Worm (Caenorhabditis elegans) whole organism, young adult: ENCODE results near the gene T05E12.9.

Experiments used
- B0019.2 ChIP-seq: fragments of 200-800 bp; sonication (Bioruptor generic); conservative IDR thresholded peaks from 2 replicates; pipeline ENCODE4 v1.3.6; 2022; ENCODE audit warnings: missing genetic modification reagents, missing genetic modification characterization, missing compliant biosample characterization
- B0035.1 ChIP-seq: sonication (generic microtip); optimal IDR thresholded peaks from 2 replicates; lab custom pipeline; 2016; ENCODE audit warnings: missing genetic modification characterization, mild to moderate bottlenecking, missing compliant biosample characterization, missing genotype, missing genetic modification reagents
- B0261.1 ChIP-seq: sonication (generic microtip); optimal IDR thresholded peaks from 2 replicates; lab custom pipeline; 2016; ENCODE audit warnings: mild to moderate bottlenecking, missing genetic modification characterization, moderate library complexity, missing compliant biosample characterization
- B0336.3 ChIP-seq: fragments of 200-800 bp; sonication (Bioruptor generic); IDR thresholded peaks from 2 replicates; pipeline ENCODE4 v1.3.6; 2022; ENCODE audit warnings: missing genetic modification characterization, missing compliant biosample characterization
- C06A6.2 ChIP-seq: fragments of 200-800 bp; sonication (Bioruptor generic); conservative IDR thresholded peaks from 2 replicates; pipeline ENCODE4 v1.3.6; 2022; ENCODE audit warnings: missing genetic modification characterization, missing compliant biosample characterization
- F10E7.11 ChIP-seq: sonication (generic microtip); optimal IDR thresholded peaks from 2 replicates; lab custom pipeline; 2017; ENCODE audit warnings: mild to moderate bottlenecking, missing genetic modification characterization, moderate library complexity, missing compliant biosample characterization
- F22D6.2 ChIP-seq: sonication (generic microtip); optimal IDR thresholded peaks from 2 replicates; lab custom pipeline; 2016; ENCODE audit warnings: mild to moderate bottlenecking, missing genetic modification characterization, missing compliant biosample characterization
- F23B12.7 ChIP-seq: sonication (generic microtip); optimal IDR thresholded peaks from 2 replicates; lab custom pipeline; 2017; ENCODE audit warnings: missing genetic modification characterization, mild to moderate bottlenecking, missing compliant biosample characterization, antibody characterized with exemption, moderate library complexity; ENCODE audit not compliant: insufficient read depth
- F37B4.10 ChIP-seq: fragments of 200-800 bp; sonication (Bioruptor generic); IDR thresholded peaks from 2 replicates; pipeline ENCODE4 v1.3.6; 2022; ENCODE audit warnings: missing genetic modification characterization, missing compliant biosample characterization
- F52B5.7 ChIP-seq: sonication (generic microtip); optimal IDR thresholded peaks from 2 replicates; lab custom pipeline; 2016; ENCODE audit warnings: mild to moderate bottlenecking, missing genetic modification characterization, missing compliant biosample characterization
- T07F8.4 ChIP-seq: sonication (generic microtip); optimal IDR thresholded peaks from 2 replicates; lab custom pipeline; 2016; ENCODE audit warnings: mild to moderate bottlenecking, missing genetic modification characterization, moderate library complexity, missing compliant biosample characterization
- Y53G8AR.9 ChIP-seq: fragments of 200-800 bp; sonication (Bioruptor generic); conservative IDR thresholded peaks from 2 replicates; pipeline ENCODE4 v1.3.6; 2022; ENCODE audit warnings: missing genetic modification reagents, missing genetic modification characterization, missing compliant biosample characterization
- Y95B8A.8 ChIP-seq: fragments of 200-800 bp; sonication (Bioruptor generic); IDR thresholded peaks from 2 replicates; pipeline ENCODE4 v1.3.6; 2022; ENCODE audit warnings: missing genetic modification reagents, missing genetic modification characterization, missing compliant biosample characterization
- aptf-3 ChIP-seq: fragments of 200-800 bp; sonication (Bioruptor generic); IDR thresholded peaks from 2 replicates; pipeline ENCODE4 v1.3.6; 2022; ENCODE audit warnings: missing genetic modification characterization, missing compliant biosample characterization
- cebp-1 ChIP-seq, 2 experiments: fragments of 200-800 bp in 1 of 2; sonication (Bioruptor generic) in 1 of 2; sonication (generic microtip) in 1 of 2; IDR thresholded peaks in 1 of 2; optimal IDR thresholded peaks in 1 of 2; 2 replicates each; pipeline versions ENCODE4 v1.3.6 to Lab custom; 2017 to 2022; ENCODE audit warnings: missing compliant biosample characterization in 2 of 2, missing genetic modification characterization in 2 of 2, mild to moderate bottlenecking in 1 of 2, missing genetic modification reagents in 1 of 2, moderate library complexity in 1 of 2
- ceh-100 ChIP-seq: fragments of 200-800 bp; sonication (Bioruptor generic); IDR thresholded peaks from 2 replicates; pipeline ENCODE4 v1.3.6; 2022; ENCODE audit warnings: missing genetic modification reagents, missing genetic modification characterization, missing compliant biosample characterization
- ceh-40 ChIP-seq: fragments of 200-800 bp; sonication (Bioruptor generic); IDR thresholded peaks from 2 replicates; pipeline ENCODE4 v1.3.6; 2022; ENCODE audit warnings: missing genetic modification characterization, missing compliant biosample characterization
- die-1 ChIP-seq: sonication (generic microtip); optimal IDR thresholded peaks from 2 replicates; lab custom pipeline; 2016; ENCODE audit warnings: missing genotype, mild to moderate bottlenecking, missing genetic modification characterization, missing compliant biosample characterization
- egl-44 ChIP-seq: fragments of 200-800 bp; sonication (Bioruptor generic); IDR thresholded peaks from 2 replicates; pipeline ENCODE4 v1.3.6; 2022; ENCODE audit warnings: missing genetic modification reagents, missing genetic modification characterization, missing compliant biosample characterization
- ekl-4 ChIP-seq: fragments of 200-800 bp; sonication (Bioruptor generic); IDR thresholded peaks from 2 replicates; pipeline ENCODE4 v1.3.6; 2022; ENCODE audit warnings: missing genetic modification reagents, missing genetic modification characterization, missing compliant biosample characterization
- him-1 ChIP-seq: sonication (generic microtip); optimal IDR thresholded peaks from 2 replicates; lab custom pipeline; 2016; ENCODE audit warnings: missing genotype, missing genetic modification reagents, missing genetic modification characterization, missing compliant biosample characterization
- hrde-1 ChIP-seq: sonication (generic microtip); optimal IDR thresholded peaks from 2 replicates; lab custom pipeline; 2016; ENCODE audit warnings: missing genetic modification characterization, mild to moderate bottlenecking, missing compliant biosample characterization, moderate library complexity, missing genotype, missing genetic modification reagents, borderline replicate concordance
- hsf-1 ChIP-seq: fragments of 200-800 bp; sonication (Bioruptor generic); IDR thresholded peaks from 2 replicates; pipeline ENCODE4 v1.3.6; 2022; ENCODE audit warnings: missing genetic modification reagents, missing genetic modification characterization, missing compliant biosample characterization
- lin-35 ChIP-seq, 3 experiments: fragments of 150-350 bp in 2 of 3; sonication (generic microtip) in 1 of 3; optimal IDR thresholded peaks; 2 replicates each; lab custom pipeline; 2014 to 2018; ENCODE audit warnings: missing biosample characterization in 3 of 3, missing genetic modification characterization in 3 of 3, missing genetic modification reagents in 3 of 3
- lin-40 ChIP-seq: sonication (generic microtip); optimal IDR thresholded peaks from 2 replicates; lab custom pipeline; 2016; ENCODE audit warnings: missing genetic modification characterization, mild to moderate bottlenecking, missing compliant biosample characterization, missing genotype, missing genetic modification reagents
- lin-54 ChIP-seq: fragments of 200-800 bp; sonication (Bioruptor generic); optimal IDR thresholded peaks from 2 replicates; lab custom pipeline; 2018; ENCODE audit warnings: mild to moderate bottlenecking, missing genetic modification characterization, missing compliant biosample characterization
- lir-1 ChIP-seq: fragments of 200-800 bp; sonication (Bioruptor generic); conservative IDR thresholded peaks from 2 replicates; pipeline ENCODE4 v1.3.6; 2022; ENCODE audit warnings: missing genetic modification reagents, missing genetic modification characterization, missing compliant biosample characterization
- lsy-27 ChIP-seq: sonication (generic microtip); optimal IDR thresholded peaks from 2 replicates; lab custom pipeline; 2017; ENCODE audit warnings: missing genetic modification characterization, mild to moderate bottlenecking, missing compliant biosample characterization, antibody characterized with exemption, missing genotype, borderline replicate concordance; ENCODE audit not compliant: insufficient read depth
- madf-6 ChIP-seq: fragments of 200-800 bp; sonication (Bioruptor generic); IDR thresholded peaks from 2 replicates; pipeline ENCODE4 v1.3.6; 2022; ENCODE audit warnings: missing genetic modification reagents, missing genetic modification characterization, missing compliant biosample characterization
- madf-8 ChIP-seq: fragments of 200-800 bp; sonication (Bioruptor generic); conservative IDR thresholded peaks from 2 replicates; pipeline ENCODE4 v1.3.6; 2022; ENCODE audit warnings: missing genetic modification reagents, missing genetic modification characterization, missing compliant biosample characterization
- nhr-120 ChIP-seq: fragments of 200-800 bp; sonication (Bioruptor generic); IDR thresholded peaks from 2 replicates; pipeline ENCODE4 v1.3.6; 2022; ENCODE audit warnings: missing genetic modification characterization, missing compliant biosample characterization
- nhr-179 ChIP-seq: sonication (generic microtip); optimal IDR thresholded peaks from 2 replicates; lab custom pipeline; 2016; ENCODE audit warnings: mild to moderate bottlenecking, missing genetic modification characterization, missing compliant biosample characterization
- sdz-38 ChIP-seq: sonication (generic microtip); optimal IDR thresholded peaks from 2 replicates; lab custom pipeline; 2016; ENCODE audit warnings: missing genotype, missing genetic modification characterization, missing compliant biosample characterization
- tlf-1 ChIP-seq: fragments of 200-800 bp; sonication (Bioruptor generic); optimal IDR thresholded peaks from 2 replicates; lab custom pipeline; 2018; ENCODE audit warnings: mild to moderate bottlenecking, missing genetic modification characterization, missing compliant biosample characterization
- zim-3 ChIP-seq: sonication (generic microtip); optimal IDR thresholded peaks from 2 replicates; lab custom pipeline; 2017; ENCODE audit warnings: mild to moderate bottlenecking, missing genetic modification characterization, moderate library complexity, missing compliant biosample characterization

T05E12.9 gene

DNA sequence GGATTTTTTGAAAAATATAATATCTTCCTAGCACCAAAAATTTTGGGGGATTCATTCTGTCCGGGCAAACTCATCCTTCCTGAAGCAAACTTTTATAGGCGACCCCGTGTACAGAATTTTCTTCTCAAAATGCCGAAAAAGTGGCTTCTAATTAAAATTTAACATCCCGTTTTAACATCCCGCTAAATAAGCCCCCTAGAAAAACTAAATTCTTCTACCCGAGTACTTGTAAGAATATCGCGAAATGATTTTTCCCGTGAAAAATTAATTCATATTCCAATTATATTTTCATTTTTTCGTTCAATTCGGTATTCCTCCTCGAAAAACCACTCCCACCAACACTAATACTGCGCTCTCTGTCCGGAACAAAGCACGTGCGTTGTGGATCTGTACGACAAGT lies 13.8 kb downstream of the T05E12.9 start, which contains the start of gene T05E12.8:
Gene T05E12.8, plus strand, starts transcription at position 301 of the 400 bp plus-strand sequence.
- TF ChIP-seq ekl-4 (GFP tag; lab: Robert Waterston, UW) (no peak), B0019.2 (GFP tag; lab: Robert Waterston, UW) (no peak)

DNA sequence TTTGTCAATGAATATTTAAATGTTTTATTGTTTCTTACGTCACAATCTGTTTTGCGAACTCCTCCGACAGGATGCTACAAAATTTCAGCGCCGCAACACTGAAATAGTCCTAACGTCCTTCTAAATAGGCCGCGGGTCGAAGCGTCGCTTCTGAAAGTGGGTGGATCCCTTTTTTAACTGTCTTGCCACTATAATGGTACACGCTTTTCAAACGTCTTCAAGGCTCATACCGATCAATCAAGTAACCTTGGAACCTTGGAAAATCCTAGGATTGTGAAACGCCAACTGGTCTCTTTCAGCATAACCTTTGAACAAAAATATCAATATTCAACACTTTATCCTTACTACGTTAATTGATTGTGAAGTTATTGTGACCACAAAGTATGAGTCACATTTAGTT lies 16.0 kb downstream of the T05E12.9 start:
- TF ChIP-seq madf-8 (no peak), lin-35 (GFP tag; optimal IDR thresholded peaks at IDR 0.05; lab: Kevin White, UChicago) (no peak), tlf-1 (GFP tag; lab: Kevin White, UChicago) (no peak), Y95B8A.8 (no peak), F10E7.11 (tag; lab: Kevin White, UChicago) (no peak), T07F8.4 (tag; lab: Kevin White, UChicago) (no peak), B0336.3 (GFP tag; lab: Robert Waterston, UW) (no peak), C06A6.2 (GFP tag; lab: Robert Waterston, UW) (no peak), lsy-27 (tag; lab: Kevin White, UChicago) (no peak), F23B12.7 (tag; lab: Kevin White, UChicago) (no peak), cebp-1 (GFP tag; IDR thresholded peaks at IDR 0.05; lab: Robert Waterston, UW) (no peak), cebp-1 (tag; optimal IDR thresholded peaks at IDR 0.05; lab: Kevin White, UChicago) (no peak), ceh-40 (GFP tag; lab: Robert Waterston, UW) (no peak), lir-1 (GFP tag; lab: Robert Waterston, UW) (no peak), nhr-179 (tag; lab: Kevin White, UChicago) (no peak), B0261.1 (tag; lab: Kevin White, UChicago) (no peak), aptf-3 (no peak), madf-6 (GFP tag; lab: Robert Waterston, UW) (no peak)

DNA sequence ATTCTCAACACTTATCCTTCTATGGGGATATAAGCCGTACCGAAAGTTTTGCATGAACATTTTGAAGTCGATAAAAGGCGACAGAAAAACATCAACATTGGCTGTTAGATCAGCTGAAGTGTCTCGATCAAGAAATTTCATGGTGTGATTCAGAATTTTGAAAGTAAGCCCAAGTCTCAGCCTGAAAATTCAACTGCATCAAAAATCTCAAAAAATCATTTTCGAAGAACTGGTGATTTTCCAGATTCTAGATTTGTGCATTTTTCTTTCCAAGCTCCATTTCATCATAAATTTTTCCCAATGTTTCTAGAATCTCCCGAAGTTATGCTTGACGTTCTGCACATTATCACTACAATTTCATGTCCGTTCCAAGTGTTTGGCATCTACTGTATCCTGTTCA lies 17.9 kb downstream of the T05E12.9 start, which contains the start of gene srh-255:
Gene srh-255, plus strand, starts transcription at position 301 of the 400 bp plus-strand sequence.
- TF ChIP-seq zim-3 (no peak), lin-40 (tag; lab: Kevin White, UChicago) (no peak), ceh-100 (no peak), hsf-1 (GFP tag; lab: Robert Waterston, UW) (no peak), hrde-1 (tag; lab: Kevin White, UChicago) (no peak), B0035.1 (tag; lab: Kevin White, UChicago) (no peak), Y53G8AR.9 (GFP tag; lab: Robert Waterston, UW) (no peak), cebp-1 (GFP tag; IDR thresholded peaks at IDR 0.05; lab: Robert Waterston, UW) (no peak), cebp-1 (tag; optimal IDR thresholded peaks at IDR 0.05; lab: Kevin White, UChicago) (no peak), sdz-38 (tag; lab: Kevin White, UChicago) (no peak), him-1 (no peak), egl-44 (no peak), F22D6.2 (tag; lab: Kevin White, UChicago) (no peak), F37B4.10 (GFP tag; lab: Robert Waterston, UW) (no peak), nhr-120 (GFP tag; lab: Robert Waterston, UW) (no peak), die-1 (no peak), lin-54 (no peak), lin-35 (GFP tag; optimal IDR thresholded peaks at IDR 0.05; lab: Kevin White, UChicago) (no peak), F52B5.7 (tag; lab: Kevin White, UChicago) (no peak)
